Fruit fly (Drosophila melanogaster) whole organism, prepupa: ENCODE results near the gene CG6163.
A peak's percentile ranks its signal among the peaks of the same experiment; 100 is the strongest.

Experiments used
- Blimp-1 ChIP-seq: fragments of 200-800 bp; sonication (Bioruptor generic); optimal IDR thresholded peaks from 3 replicates; lab custom pipeline; 2017; ENCODE audit warnings: missing biosample characterization, missing genetic modification characterization, mild to moderate bottlenecking, moderate library complexity, missing genetic modification reagents
- CG10631 ChIP-seq: fragments of 200-800 bp; sonication (Bioruptor generic); optimal IDR thresholded peaks from 2 replicates; lab custom pipeline; 2016; ENCODE audit warnings: missing biosample characterization, missing genetic modification characterization
- CG10669 ChIP-seq: fragments of 200-800 bp; sonication (Bioruptor generic); optimal IDR thresholded peaks from 3 replicates; lab custom pipeline; 2018; ENCODE audit warnings: missing biosample characterization, mild to moderate bottlenecking, missing genetic modification characterization, moderate library complexity
- CG11294 ChIP-seq: fragments of 200-800 bp; sonication (Bioruptor generic); IDR thresholded peaks from 2 replicates; pipeline ENCODE4 v1.3.6; 2022; ENCODE audit warnings: missing biosample characterization, missing genetic modification characterization
- CG11762 ChIP-seq: fragments of 200-800 bp; sonication (Bioruptor generic); optimal IDR thresholded peaks from 3 replicates; lab custom pipeline; 2016; ENCODE audit warnings: missing biosample characterization, missing genetic modification characterization; ENCODE audit not compliant: insufficient read depth
- CG11902 ChIP-seq: fragments of 200-800 bp; sonication (Bioruptor generic); optimal IDR thresholded peaks from 3 replicates; lab custom pipeline; 2016; ENCODE audit warnings: missing biosample characterization, missing genetic modification characterization
- CG15336 ChIP-seq: fragments of 200-800 bp; sonication (Bioruptor generic); IDR thresholded peaks from 2 replicates; pipeline ENCODE4 v1.3.6; 2022; ENCODE audit warnings: missing biosample characterization, missing genetic modification characterization
- CG1621 ChIP-seq: fragments of 200-800 bp; sonication (Bioruptor generic); optimal IDR thresholded peaks from 3 replicates; lab custom pipeline; 2018; ENCODE audit warnings: missing biosample characterization, mild to moderate bottlenecking, missing genetic modification characterization
- CG3032 ChIP-seq: fragments of 200-800 bp; optimal IDR thresholded peaks from 2 replicates; lab custom pipeline; 2019; ENCODE audit warnings: missing biosample characterization, mild to moderate bottlenecking, missing genetic modification characterization, moderate library complexity
- CG32006 ChIP-seq: fragments of 200-800 bp; sonication (Bioruptor generic); optimal IDR thresholded peaks from 3 replicates; lab custom pipeline; 2017; ENCODE audit warnings: missing biosample characterization, mild to moderate bottlenecking, missing genetic modification characterization
- CG34406 ChIP-seq: fragments of 200-800 bp; sonication (Bioruptor generic); optimal IDR thresholded peaks from 3 replicates; lab custom pipeline; 2016; ENCODE audit warnings: missing biosample characterization, missing genetic modification characterization
- CG4318 ChIP-seq: fragments of 200-800 bp; sonication (Bioruptor generic); optimal IDR thresholded peaks from 3 replicates; lab custom pipeline; 2017; ENCODE audit warnings: missing biosample characterization, mild to moderate bottlenecking, missing genetic modification characterization
- CG6163 ChIP-seq: fragments of 200-800 bp; sonication (Bioruptor generic); IDR thresholded peaks from 3 replicates; pipeline ENCODE4 v1.3.6; 2022; ENCODE audit warnings: missing biosample characterization, missing genetic modification characterization
- CG6792 ChIP-seq: fragments of 200-800 bp; sonication (Bioruptor generic); optimal IDR thresholded peaks from 3 replicates; lab custom pipeline; 2016; ENCODE audit warnings: missing biosample characterization, missing genetic modification characterization
- CG6808 ChIP-seq: fragments of 200-800 bp; sonication (Bioruptor generic); optimal IDR thresholded peaks from 3 replicates; lab custom pipeline; 2017; ENCODE audit warnings: missing biosample characterization, missing genetic modification characterization, mild to moderate bottlenecking, moderate library complexity, missing genetic modification reagents
- CG7368 ChIP-seq: fragments of 200-800 bp; sonication (Bioruptor generic); optimal IDR thresholded peaks from 3 replicates; lab custom pipeline; 2016; ENCODE audit warnings: missing biosample characterization, missing genetic modification characterization
- CG8119 ChIP-seq: fragments of 200-800 bp; sonication (Bioruptor generic); IDR thresholded peaks from 3 replicates; pipeline ENCODE4 v1.3.6; 2022; ENCODE audit warnings: missing biosample characterization, missing genetic modification characterization
- CG8319 ChIP-seq: fragments of 200-800 bp; sonication (Bioruptor generic); optimal IDR thresholded peaks from 3 replicates; lab custom pipeline; 2016; ENCODE audit warnings: missing biosample characterization, missing genetic modification characterization
- CG8632 ChIP-seq: fragments of 200-800 bp; sonication (Bioruptor generic); optimal IDR thresholded peaks from 3 replicates; lab custom pipeline; 2016; ENCODE audit warnings: missing biosample characterization, missing genetic modification characterization
- Eip78C ChIP-seq: fragments of 200-800 bp; sonication (Bioruptor generic); peaks from one replicate; lab custom pipeline; 2016; ENCODE audit warnings: missing biosample characterization, missing genetic modification characterization
- Ets21C ChIP-seq: fragments of 200-800 bp; sonication (Bioruptor generic); optimal IDR thresholded peaks from 3 replicates; lab custom pipeline; 2016; ENCODE audit warnings: missing biosample characterization, missing genetic modification characterization
- Gug ChIP-seq: fragments of 200-800 bp; sonication (Bioruptor generic); IDR thresholded peaks from 2 replicates; pipeline ENCODE4 v1.3.6; 2022; ENCODE audit warnings: missing biosample characterization, missing genetic modification characterization
- Hr39 ChIP-seq: fragments of 200-800 bp; sonication (Bioruptor generic); optimal IDR thresholded peaks from 2 replicates; lab custom pipeline; 2016; ENCODE audit warnings: missing biosample characterization, missing genetic modification characterization
- Hr4 ChIP-seq: fragments of 200-800 bp; sonication (Bioruptor generic); optimal IDR thresholded peaks from 3 replicates; lab custom pipeline; 2016; ENCODE audit warnings: missing biosample characterization, missing genetic modification characterization
- Lpt ChIP-seq: fragments of 200-800 bp; sonication (Bioruptor generic); optimal IDR thresholded peaks from 3 replicates; lab custom pipeline; 2016; ENCODE audit warnings: missing biosample characterization, missing genetic modification characterization
- OdsH ChIP-seq: fragments of 200-800 bp; sonication (Bioruptor generic); optimal IDR thresholded peaks from 3 replicates; lab custom pipeline; 2016; ENCODE audit warnings: missing biosample characterization, missing genetic modification characterization
- Smox ChIP-seq: fragments of 200-800 bp; sonication (Bioruptor generic); optimal IDR thresholded peaks from 3 replicates; lab custom pipeline; 2016; ENCODE audit warnings: missing biosample characterization, missing genetic modification characterization
- Sox102F ChIP-seq: fragments of 200-800 bp; sonication (Bioruptor generic); optimal IDR thresholded peaks from 2 replicates; lab custom pipeline; 2016; ENCODE audit warnings: missing biosample characterization, mild to moderate bottlenecking, missing genetic modification characterization
- Sox14 ChIP-seq: fragments of 200-800 bp; sonication (Bioruptor generic); optimal IDR thresholded peaks from 3 replicates; lab custom pipeline; 2016; ENCODE audit warnings: missing biosample characterization, missing genetic modification characterization
- Sox15 ChIP-seq: fragments of 200-800 bp; sonication (Bioruptor generic); optimal IDR thresholded peaks from 3 replicates; lab custom pipeline; 2016; ENCODE audit warnings: missing biosample characterization, missing genetic modification characterization
- achi ChIP-seq: fragments of 200-800 bp; sonication (Bioruptor generic); optimal IDR thresholded peaks from 3 replicates; lab custom pipeline; 2016; ENCODE audit warnings: missing biosample characterization, missing genetic modification characterization
- cyc ChIP-seq: fragments of 200-800 bp; sonication (Bioruptor generic); optimal IDR thresholded peaks from 3 replicates; lab custom pipeline; 2016; ENCODE audit warnings: missing biosample characterization, missing genetic modification characterization
- dac ChIP-seq: fragments of 200-800 bp; sonication (Bioruptor generic); optimal IDR thresholded peaks from 2 replicates; lab custom pipeline; 2017; ENCODE audit warnings: missing biosample characterization, mild to moderate bottlenecking, missing genetic modification characterization
- eg ChIP-seq: fragments of 200-800 bp; sonication (Bioruptor generic); IDR thresholded peaks from 3 replicates; pipeline ENCODE4 v1.3.6; 2022; ENCODE audit warnings: missing biosample characterization, missing genetic modification characterization
- fd59A ChIP-seq: fragments of 200-800 bp; sonication (Bioruptor generic); optimal IDR thresholded peaks from 2 replicates; lab custom pipeline; 2017; ENCODE audit warnings: missing biosample characterization, mild to moderate bottlenecking, missing genetic modification characterization, missing genetic modification reagents
- fd85E ChIP-seq: fragments of 200-800 bp; sonication (Bioruptor generic); optimal IDR thresholded peaks from 3 replicates; lab custom pipeline; 2016; ENCODE audit warnings: missing biosample characterization, missing genetic modification characterization
- fkh ChIP-seq: fragments of 200-800 bp; sonication (Bioruptor generic); optimal IDR thresholded peaks from 3 replicates; lab custom pipeline; 2017; ENCODE audit warnings: missing biosample characterization, mild to moderate bottlenecking, missing genetic modification characterization, moderate library complexity
- lz ChIP-seq: fragments of 200-800 bp; sonication (Bioruptor generic); optimal IDR thresholded peaks from 3 replicates; lab custom pipeline; 2016; ENCODE audit warnings: missing biosample characterization, missing genetic modification characterization
- net ChIP-seq: fragments of 200-800 bp; sonication (Bioruptor generic); optimal IDR thresholded peaks from 3 replicates; lab custom pipeline; 2016; ENCODE audit warnings: missing biosample characterization, missing genetic modification characterization
- pdm3 ChIP-seq: fragments of 200-800 bp; sonication (Bioruptor generic); optimal IDR thresholded peaks from 3 replicates; lab custom pipeline; 2016; ENCODE audit warnings: missing biosample characterization, missing genetic modification characterization
- salr ChIP-seq, 2 experiments: fragments of 200-800 bp; sonication (Bioruptor generic); optimal IDR thresholded peaks; 3 replicates each; lab custom pipeline; 2016 to 2018; ENCODE audit warnings: missing biosample characterization in 2 of 2, missing genetic modification characterization in 2 of 2, mild to moderate bottlenecking in 1 of 2
- spab ChIP-seq: fragments of 200-800 bp; sonication (Bioruptor generic); optimal IDR thresholded peaks from 2 replicates; lab custom pipeline; 2017; ENCODE audit warnings: missing biosample characterization, mild to moderate bottlenecking, missing genetic modification characterization, missing genetic modification reagents
- ss ChIP-seq, 2 experiments: fragments of 200-800 bp; sonication (Bioruptor generic); optimal IDR thresholded peaks; 2 replicates in 1 of 2; 3 replicates in 1 of 2; lab custom pipeline; 2017 to 2018; ENCODE audit warnings: mild to moderate bottlenecking in 2 of 2, missing biosample characterization in 2 of 2, missing genetic modification characterization in 2 of 2, moderate library complexity in 1 of 2
- svp ChIP-seq: fragments of 200-800 bp; sonication (Bioruptor generic); peaks from one replicate; lab custom pipeline; 2016; ENCODE audit warnings: missing biosample characterization, missing genetic modification characterization
- topi ChIP-seq: fragments of 200-800 bp; sonication (Bioruptor generic); optimal IDR thresholded peaks from 3 replicates; lab custom pipeline; 2016; ENCODE audit warnings: missing biosample characterization, missing genetic modification characterization

CG6163 gene

dm6 chr3L:11318532-11319170, 46.0 kb downstream of the CG6163 start (continued):
- TF ChIP-seq Ets21C (peak; percentile 94), eg (GFP tag; lab: Robert Waterston, UW) (peak; percentile 89), Eip78C (GFP tag; lab: Kevin White, UChicago) (peak; percentile 95), net (GFP tag; lab: Kevin White, UChicago) (peak; percentile 79), CG10631 (peak; percentile 73), Hr4 (GFP tag; lab: Kevin White, UChicago) (peak; percentile 78), dac (no peak), Sox102F (GFP tag; lab: Kevin White, UChicago) (peak; percentile 98), Lpt (GFP tag; lab: Kevin White, UChicago) (peak; percentile 15), lz (GFP tag; lab: Kevin White, UChicago) (peak; percentile 96), achi (GFP tag; lab: Kevin White, UChicago) (peak; percentile 79), CG6163 (GFP tag; lab: Robert Waterston, UW) (peak; percentile 93), CG6808 (GFP tag; lab: Kevin White, UChicago) (peak; percentile 48), svp (peak; percentile 99), CG11902 (peak; percentile 84), cyc (peak; percentile 98), CG11294 (GFP tag; lab: Robert Waterston, UW) (peak; percentile 68; the same call in 1 of the 2 replicates), CG15336 (GFP tag; lab: Robert Waterston, UW) (peak; percentile 77), CG1621 (tag; lab: Kevin White, UChicago) (peak; percentile 56), CG8632 (peak; percentile 80), Sox15 (GFP tag; lab: Kevin White, UChicago) (peak; percentile 80), CG7368 (GFP tag; lab: Kevin White, UChicago) (peak; percentile 67), pdm3 (GFP tag; lab: Kevin White, UChicago) (peak; percentile 90), fd59A (GFP tag; lab: Kevin White, UChicago) (peak; percentile 62), Gug (GFP tag; lab: Robert Waterston, UW) (peak; percentile 73), CG8319 (GFP tag; lab: Kevin White, UChicago) (peak; percentile 82), Smox (GFP tag; lab: Kevin White, UChicago) (peak; percentile 95), OdsH (peak; percentile 86), ss (GFP tag; optimal IDR thresholded peaks at IDR 0.05; lab: Kevin White, UChicago) (peak in 1 of 2 experiments; percentile 62), CG34406 (GFP tag; lab: Kevin White, UChicago) (peak; percentile 91), fd85E (GFP tag; lab: Kevin White, UChicago) (peak; percentile 46), CG10669 (GFP tag; lab: Kevin White, UChicago) (peak; percentile 51), CG3032 (peak; percentile 56)

- peak; percentile 54 for TF ChIP-seq fkh (GFP tag; lab: Kevin White, UChicago)
- no peak for TF ChIP-seq Sox102F (GFP tag; lab: Kevin White, UChicago)
- no peak for TF ChIP-seq net (GFP tag; lab: Kevin White, UChicago)
- TF ChIP-seq Lpt (GFP tag; lab: Kevin White, UChicago), result no peak
- TF ChIP-seq svp, result peak; percentile 60
- no peak for TF ChIP-seq Hr4 (GFP tag; lab: Kevin White, UChicago)
- no peak for TF ChIP-seq Sox14
- no peak for TF ChIP-seq CG15336 (GFP tag; lab: Robert Waterston, UW)
- TF ChIP-seq, all 60 proteins: peak for 2
Observed at dm6 chr3L:11317464-11317863, 47.2 kb downstream of the CG6163 start.

dm6 chr3L:11314900-11315575, 49.6 kb downstream of the CG6163 start:
- TF ChIP-seq CG8319 (GFP tag; lab: Kevin White, UChicago), result no peak
- no peak for TF ChIP-seq fd85E (GFP tag; lab: Kevin White, UChicago)
- no peak for TF ChIP-seq CG10631
- 0 out of 2 replicates have a peak, but pooled peaks have one; percentile 17 for TF ChIP-seq Gug (GFP tag; lab: Robert Waterston, UW)
- no peak for TF ChIP-seq salr (GFP tag; optimal IDR thresholded peaks at IDR 0.05; lab: Kevin White, UChicago)
- no peak for TF ChIP-seq CG4318 (GFP tag; lab: Kevin White, UChicago)
- TF ChIP-seq topi (GFP tag; lab: Kevin White, UChicago), result peak; percentile 3
- TF ChIP-seq spab (GFP tag; lab: Kevin White, UChicago), result no peak
- no peak for TF ChIP-seq Sox102F (GFP tag; lab: Kevin White, UChicago)
- TF ChIP-seq fkh (GFP tag; lab: Kevin White, UChicago), result no peak
- TF ChIP-seq CG32006 (GFP tag; lab: Kevin White, UChicago), result peak; percentile 16
- TF ChIP-seq CG11762 (GFP tag; lab: Kevin White, UChicago), result no peak
- TF ChIP-seq eg (GFP tag; lab: Robert Waterston, UW), result no peak
- TF ChIP-seq CG6792 (GFP tag; lab: Kevin White, UChicago), result no peak
- no peak for TF ChIP-seq CG8119 (GFP tag; lab: Robert Waterston, UW)
- peak; percentile 30 for TF ChIP-seq Hr39
- peak; percentile 58; the same call in 1 of the 3 replicates for TF ChIP-seq CG6163 (GFP tag; lab: Robert Waterston, UW)
- no peak for TF ChIP-seq net (GFP tag; lab: Kevin White, UChicago)
- TF ChIP-seq CG11902, result no peak
- no peak for TF ChIP-seq Blimp-1
